Worm (Caenorhabditis elegans) whole organism, L4/young adult: ENCODE measurements around the gene gphr-2.
A peak's percentile ranks its signal among the peaks of the same experiment; 100 is the strongest.

Source experiments
- W03F9.2 ChIP-seq: fragments of 150-350 bp; optimal IDR thresholded peaks from 2 replicates; lab custom pipeline; 2014; ENCODE audit warnings: missing biosample characterization, missing genetic modification characterization
- dao-5 ChIP-seq: sonication (generic microtip); optimal IDR thresholded peaks from 2 replicates; lab custom pipeline; 2016; ENCODE audit warnings: missing genotype, missing genetic modification characterization, moderate library complexity, missing compliant biosample characterization
- him-1 ChIP-seq: sonication (generic microtip); optimal IDR thresholded peaks from 2 replicates; lab custom pipeline; 2016; ENCODE audit warnings: missing genotype, missing genetic modification reagents, missing genetic modification characterization, missing compliant biosample characterization

DNA sequence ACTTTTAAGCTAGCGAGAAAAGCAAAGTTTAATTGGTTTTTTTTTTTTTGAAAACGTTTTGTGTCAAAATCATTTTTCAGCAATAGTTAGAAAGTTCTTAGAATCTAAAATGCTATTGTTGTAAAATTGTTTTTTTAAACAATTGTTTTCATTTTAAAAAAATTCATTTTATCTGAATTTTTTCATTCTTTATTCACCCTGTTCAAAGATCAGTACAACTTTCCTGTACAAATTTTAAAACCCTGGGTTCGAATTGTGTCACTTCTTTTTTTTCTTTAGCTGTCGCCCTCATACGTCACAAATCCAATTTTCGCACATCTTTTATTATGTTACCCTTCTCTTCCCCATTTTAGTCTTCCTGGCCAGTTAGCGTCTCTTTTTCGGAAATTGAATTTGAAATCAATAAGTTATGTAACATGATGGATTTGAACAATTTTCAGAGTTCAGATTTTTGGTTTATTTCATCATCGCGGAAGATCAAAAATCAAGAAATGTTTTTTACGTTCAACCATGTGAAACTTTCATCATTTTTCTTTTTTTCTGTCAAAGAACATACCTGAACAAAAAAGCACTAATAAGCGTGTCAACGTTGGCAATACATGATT, 49.2 kb upstream of the gphr-2 start:
- TF ChIP-seq W03F9.2 (no peak), him-1 (tag; lab: Kevin White, UChicago) (peak; percentile 1), dao-5 (tag; lab: Kevin White, UChicago) (no peak)
